Worm (Caenorhabditis elegans): Measurements from ENCODE around the gene acp-3.

Gene acp-3

ce11 chrII:8428947-8429919 lies 7.7 kb downstream of the acp-3 start:
- TF ChIP-seq nhr-67 (tag; optimal IDR thresholded peaks at IDR 0.05) (no peak), snpc-4 (tag; optimal IDR thresholded peaks at IDR 0.05) (no peak), ama-1 (optimal IDR thresholded peaks at IDR 0.05) (no peak), pqm-1 (tag; optimal IDR thresholded peaks at IDR 0.05) (no peak), lin-39 (tag; optimal IDR thresholded peaks at IDR 0.05) (no peak), fos-1 (tag; optimal IDR thresholded peaks at IDR 0.05) (no peak), tbx-2 (tag; optimal IDR thresholded peaks at IDR 0.05) (no peak), pha-4 (tag; optimal IDR thresholded peaks at IDR 0.05) (peak; percentile 38), nhr-25 (tag; optimal IDR thresholded peaks at IDR 0.05) (peak; percentile 39), nhr-23 (tag; optimal IDR thresholded peaks at IDR 0.05) (peak; percentile 53), nfya-1 (tag; optimal IDR thresholded peaks at IDR 0.05; ENCODE audit: insufficient read depth) (peak; percentile 32), unc-62 (GFP tag; optimal IDR thresholded peaks at IDR 0.05) (no peak), fkh-10 (GFP tag; optimal IDR thresholded peaks at IDR 0.05) (no peak)

- TF ChIP-seq fkh-2 (tag; optimal IDR thresholded peaks at IDR 0.05), result no peak
Observed at ce11 chrII:8428758-8428946, 8.3 kb downstream of the acp-3 start, which contains the start of gene F14E5.2. Gene F14E5.2 (minus strand): TSS chrII:8428858.

- TF ChIP-seq ztf-4 (tag; optimal IDR thresholded peaks at IDR 0.05) (peak; percentile 43), nhr-25 (tag; optimal IDR thresholded peaks at IDR 0.05) (no peak), tbx-2 (tag; optimal IDR thresholded peaks at IDR 0.05) (no peak), mdl-1 (tag; optimal IDR thresholded peaks at IDR 0.05) (no peak), lin-15B (tag; optimal IDR thresholded peaks at IDR 0.05) (no peak), elt-1 (tag; optimal IDR thresholded peaks at IDR 0.05) (peak; percentile 89)
Observed at ce11 chrII:8420775-8421388, 16.1 kb downstream of the acp-3 start.

DNA sequence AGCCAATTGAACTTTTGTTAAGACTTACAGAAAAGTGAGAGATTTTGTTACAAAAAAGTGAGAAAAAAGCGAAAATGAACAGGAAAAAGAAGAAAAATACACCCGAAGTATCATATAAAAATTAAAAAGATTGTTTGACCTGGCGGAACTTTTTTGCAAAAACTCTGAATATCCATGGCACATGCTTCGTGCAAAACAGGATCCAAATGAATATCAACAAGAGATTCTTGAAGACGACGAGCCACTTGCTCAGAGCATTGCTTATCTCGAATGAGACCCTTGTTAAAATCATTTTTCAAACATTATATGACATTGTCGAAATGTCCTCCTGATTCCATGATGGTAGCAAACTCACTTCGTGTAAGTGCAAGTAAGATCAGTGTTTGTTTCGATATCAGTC lies 17.1 kb downstream of the acp-3 start, which contains the start of gene F14E5.8:
TSS of gene F14E5.8 (plus strand) at position 301 of the 400 bp plus-strand sequence.
- TF ChIP-seq elt-1 (tag; optimal IDR thresholded peaks at IDR 0.05), result peak; percentile 4

ce11 chrII:8419015-8419414 lies 17.9 kb downstream of the acp-3 start:
- peak; percentile 89 for TF ChIP-seq elt-1 (tag; optimal IDR thresholded peaks at IDR 0.05)
- TF ChIP-seq nhr-67 (tag; optimal IDR thresholded peaks at IDR 0.05), result no peak
- TF ChIP-seq ztf-4 (tag; optimal IDR thresholded peaks at IDR 0.05), result peak; percentile 76

ce11 chrII:8417059-8417668 lies 19.8 kb downstream of the acp-3 start, which contains the start of gene fdgt-2:
Gene fdgt-2 (plus strand): TSS chrII:8417618.
- peak; percentile 7 for TF ChIP-seq pqm-1 (tag; optimal IDR thresholded peaks at IDR 0.05)
- TF ChIP-seq elt-2 (tag; optimal IDR thresholded peaks at IDR 0.05), result peak; percentile 36
- no peak for TF ChIP-seq snpc-4 (tag; optimal IDR thresholded peaks at IDR 0.05)
- no peak for TF ChIP-seq R02D3.7 (tag; optimal IDR thresholded peaks at IDR 0.05)
- TF ChIP-seq unc-62 (GFP tag; optimal IDR thresholded peaks at IDR 0.05), result no peak
- no peak for TF ChIP-seq ztf-11 (tag; optimal IDR thresholded peaks at IDR 0.05)
- peak; percentile 73 for TF ChIP-seq nhr-25 (tag; optimal IDR thresholded peaks at IDR 0.05)

ce11 chrII:8415462-8416037 lies 21.4 kb downstream of the acp-3 start:
- TF ChIP-seq nhr-237 (tag; optimal IDR thresholded peaks at IDR 0.05) (no peak), mml-1 (tag; optimal IDR thresholded peaks at IDR 0.05) (no peak), fkh-2 (tag; optimal IDR thresholded peaks at IDR 0.05) (no peak), aly-2 (tag; optimal IDR thresholded peaks at IDR 0.05) (no peak), elt-1 (tag; optimal IDR thresholded peaks at IDR 0.05) (peak; percentile 48), nhr-25 (tag; optimal IDR thresholded peaks at IDR 0.05) (peak; percentile 12), eor-1 (tag; optimal IDR thresholded peaks at IDR 0.05) (no peak), ztf-11 (tag; optimal IDR thresholded peaks at IDR 0.05) (no peak)
